Fruit fly (Drosophila melanogaster) whole organism, embryonic: ENCODE results near the gene CG7272.

Experiments used
- B-H1 ChIP-seq: fragments of 200-800 bp; sonication (Bioruptor generic); IDR thresholded peaks from 3 replicates; pipeline ENCODE4 v1.3.6; 2022; ENCODE audit warnings: missing biosample characterization, missing genetic modification characterization
- Bteb2 ChIP-seq: fragments of 200-800 bp; sonication (Bioruptor generic); optimal IDR thresholded peaks from 2 replicates; lab custom pipeline; 2016; ENCODE audit warnings: missing biosample characterization, missing genetic modification characterization
- CG11085 ChIP-seq: fragments of 200-800 bp; sonication (Bioruptor generic); IDR thresholded peaks from 2 replicates; pipeline ENCODE4 v1.3.6; 2022; ENCODE audit warnings: missing biosample characterization, missing genetic modification characterization
- CG11723 ChIP-seq: fragments of 200-800 bp; sonication (Bioruptor generic); optimal IDR thresholded peaks from 2 replicates; lab custom pipeline; 2017; ENCODE audit warnings: missing biosample characterization, mild to moderate bottlenecking, missing genetic modification characterization
- CG12104 ChIP-seq: fragments of 200-800 bp; sonication (Bioruptor generic); optimal IDR thresholded peaks from 3 replicates; lab custom pipeline; 2016; ENCODE audit warnings: missing biosample characterization, missing genetic modification characterization
- CG14860 ChIP-seq: fragments of 200-800 bp; sonication (Bioruptor generic); IDR thresholded peaks from 3 replicates; pipeline ENCODE4 v1.3.6; 2022; ENCODE audit warnings: missing biosample characterization, missing genetic modification characterization; ENCODE audit not compliant: partially characterized antibody
- CG17186 ChIP-seq: fragments of 200-800 bp; sonication (Bioruptor generic); optimal IDR thresholded peaks from 3 replicates; lab custom pipeline; 2017; ENCODE audit warnings: missing biosample characterization, missing genetic modification reagents, missing genetic modification characterization
- CG17612 ChIP-seq: fragments of 200-800 bp; sonication (Bioruptor generic); IDR thresholded peaks from 2 replicates; pipeline ENCODE4 v1.3.6; 2022; ENCODE audit warnings: missing biosample characterization, missing genetic modification characterization
- CG18764 ChIP-seq: fragments of 200-800 bp; sonication (Bioruptor generic); optimal IDR thresholded peaks from 3 replicates; lab custom pipeline; 2016; ENCODE audit warnings: missing biosample characterization, missing genetic modification characterization
- CG31365 ChIP-seq: fragments of 200-800 bp; sonication (Bioruptor generic); optimal IDR thresholded peaks from 2 replicates; lab custom pipeline; 2018; ENCODE audit warnings: missing biosample characterization, mild to moderate bottlenecking, missing genetic modification characterization
- CG31388 ChIP-seq: fragments of 200-800 bp; sonication (Bioruptor generic); optimal IDR thresholded peaks from 2 replicates; lab custom pipeline; 2016; ENCODE audit warnings: missing biosample characterization, missing genetic modification characterization
- CG32532 ChIP-seq: fragments of 200-800 bp; sonication (Bioruptor generic); IDR thresholded peaks from 2 replicates; pipeline ENCODE4 v1.3.6; 2022; ENCODE audit warnings: missing biosample characterization, missing genetic modification characterization
- CG3281 ChIP-seq: fragments of 200-800 bp; sonication (Bioruptor generic); optimal IDR thresholded peaks from 3 replicates; lab custom pipeline; 2017; ENCODE audit warnings: missing biosample characterization, mild to moderate bottlenecking, missing genetic modification characterization
- CG34422 ChIP-seq: fragments of 200-800 bp; sonication (Bioruptor generic); IDR thresholded peaks from 3 replicates; pipeline ENCODE4 v1.3.6; 2022; ENCODE audit warnings: missing biosample characterization, missing genetic modification characterization
- CG3995 ChIP-seq: fragments of 200-800 bp; sonication (Bioruptor generic); optimal IDR thresholded peaks from 3 replicates; lab custom pipeline; 2016; ENCODE audit warnings: missing biosample characterization, missing genetic modification characterization
- CG4707 ChIP-seq: fragments of 200-800 bp; sonication (Bioruptor generic); optimal IDR thresholded peaks from 2 replicates; lab custom pipeline; 2018; ENCODE audit warnings: missing biosample characterization, mild to moderate bottlenecking, missing genetic modification characterization, moderate library complexity
- CG4730 ChIP-seq: fragments of 200-800 bp; sonication (Bioruptor generic); IDR thresholded peaks from 2 replicates; pipeline ENCODE4 v1.3.6; 2022; ENCODE audit warnings: missing biosample characterization, missing genetic modification characterization
- CG5953 ChIP-seq: fragments of 200-800 bp; sonication (Bioruptor generic); IDR thresholded peaks from 2 replicates; pipeline ENCODE4 v1.3.6; 2022; ENCODE audit warnings: missing biosample characterization, missing genetic modification characterization
- CG6791 ChIP-seq: fragments of 200-800 bp; sonication (Bioruptor generic); IDR thresholded peaks from 3 replicates; pipeline ENCODE4 v1.3.6; 2022; ENCODE audit warnings: missing biosample characterization, missing genetic modification characterization; ENCODE audit not compliant: partially characterized antibody
- CG7928 ChIP-seq: fragments of 200-800 bp; sonication (Bioruptor generic); optimal IDR thresholded peaks from 2 replicates; lab custom pipeline; 2017; ENCODE audit warnings: missing biosample characterization, mild to moderate bottlenecking, missing genetic modification characterization
- CG8944 ChIP-seq: fragments of 200-800 bp; sonication (Bioruptor generic); optimal IDR thresholded peaks from 3 replicates; lab custom pipeline; 2016; ENCODE audit warnings: missing biosample characterization, missing genetic modification characterization
- CG9797 ChIP-seq: fragments of 200-800 bp; sonication (Bioruptor generic); optimal IDR thresholded peaks from 3 replicates; lab custom pipeline; 2018; ENCODE audit warnings: missing biosample characterization, mild to moderate bottlenecking, missing genetic modification characterization
- HLHmδ ChIP-seq: fragments of 200-800 bp; sonication (Bioruptor generic); optimal IDR thresholded peaks from 2 replicates; lab custom pipeline; 2018; ENCODE audit warnings: missing biosample characterization, mild to moderate bottlenecking, missing genetic modification characterization, moderate library complexity
- MESR4 ChIP-seq: fragments of 200-800 bp; sonication (Bioruptor generic); optimal IDR thresholded peaks from 2 replicates; lab custom pipeline; 2018; ENCODE audit warnings: missing biosample characterization, mild to moderate bottlenecking, missing genetic modification characterization, moderate library complexity
- Mad ChIP-seq: fragments of 200-800 bp; sonication (Bioruptor generic); optimal IDR thresholded peaks from 2 replicates; lab custom pipeline; 2016; ENCODE audit warnings: missing biosample characterization, missing genetic modification characterization
- NFAT ChIP-seq: fragments of 200-800 bp; sonication (Bioruptor generic); IDR thresholded peaks from 2 replicates; pipeline ENCODE4 v1.3.6; 2022; ENCODE audit warnings: missing biosample characterization, missing genetic modification characterization
- Ptx1 ChIP-seq: fragments of 200-800 bp; sonication (Bioruptor generic); IDR thresholded peaks from 2 replicates; pipeline ENCODE4 v1.3.6; 2022; ENCODE audit warnings: missing biosample characterization, missing genetic modification characterization
- Rfx ChIP-seq: fragments of 200-800 bp; sonication (Bioruptor generic); IDR thresholded peaks from 2 replicates; pipeline ENCODE4 v1.3.6; 2022; ENCODE audit warnings: missing biosample characterization, missing genetic modification characterization
- TFAM ChIP-seq: fragments of 200-800 bp; sonication (Bioruptor generic); optimal IDR thresholded peaks from 2 replicates; lab custom pipeline; 2017; ENCODE audit warnings: missing biosample characterization, missing genetic modification characterization, inconsistent platforms
- Xbp1 ChIP-seq: fragments of 200-800 bp; sonication (Bioruptor generic); optimal IDR thresholded peaks from 3 replicates; lab custom pipeline; 2016; ENCODE audit warnings: missing biosample characterization, mild to moderate bottlenecking, missing genetic modification characterization
- ara ChIP-seq: fragments of 200-800 bp; sonication (Bioruptor generic); IDR thresholded peaks from 2 replicates; pipeline ENCODE4 v1.3.6; 2022; ENCODE audit warnings: missing biosample characterization, missing genetic modification characterization
- br ChIP-seq: fragments of >200 bp; optimal IDR thresholded peaks from 2 replicates; lab custom pipeline; 2017
- croc ChIP-seq: fragments of 200-800 bp; sonication (Bioruptor generic); conservative IDR thresholded peaks from 3 replicates; pipeline ENCODE4 v1.3.6; 2022; ENCODE audit warnings: missing biosample characterization, missing genetic modification characterization
- dati ChIP-seq: fragments of 200-800 bp; sonication (Bioruptor generic); IDR thresholded peaks from 2 replicates; pipeline ENCODE4 v1.3.6; 2022; ENCODE audit warnings: missing biosample characterization, missing genetic modification characterization
- fd96Cb ChIP-seq: fragments of 200-800 bp; sonication (Bioruptor generic); optimal IDR thresholded peaks from 2 replicates; lab custom pipeline; 2018; ENCODE audit warnings: missing biosample characterization, mild to moderate bottlenecking, missing genetic modification characterization, moderate library complexity
- grn ChIP-seq: fragments of 200-800 bp; sonication (Bioruptor generic); optimal IDR thresholded peaks from 3 replicates; lab custom pipeline; 2017; ENCODE audit warnings: missing biosample characterization, missing genetic modification characterization
- ken ChIP-seq: fragments of 200-800 bp; sonication (Bioruptor generic); IDR thresholded peaks from 3 replicates; pipeline ENCODE4 v1.3.6; 2022; ENCODE audit warnings: missing biosample characterization, missing genetic modification characterization
- knrl ChIP-seq: fragments of 200-800 bp; sonication (Bioruptor generic); IDR thresholded peaks from 3 replicates; pipeline ENCODE4 v1.3.6; 2022; ENCODE audit warnings: missing biosample characterization, missing genetic modification characterization; ENCODE audit not compliant: partially characterized antibody
- lov ChIP-seq, 2 experiments: fragments of 200-800 bp in 1 of 2; fragments of >200 bp in 1 of 2; sonication (Bioruptor generic) in 1 of 2; IDR thresholded peaks in 1 of 2; optimal IDR thresholded peaks in 1 of 2; 2 replicates in 1 of 2; 3 replicates in 1 of 2; pipeline versions ENCODE4 v1.3.6 to Lab custom; 2017 to 2022; ENCODE audit warnings: missing biosample characterization in 1 of 2, missing genetic modification characterization in 1 of 2
- mld ChIP-seq: fragments of 200-800 bp; sonication (Bioruptor generic); IDR thresholded peaks from 3 replicates; pipeline ENCODE4 v1.3.6; 2022; ENCODE audit warnings: missing biosample characterization, missing genetic modification characterization; ENCODE audit not compliant: partially characterized antibody
- pb ChIP-seq: fragments of 200-800 bp; sonication (Bioruptor generic); optimal IDR thresholded peaks from 3 replicates; lab custom pipeline; 2016; ENCODE audit warnings: missing biosample characterization, missing genetic modification characterization
- pfk ChIP-seq: fragments of 200-800 bp; sonication (Bioruptor generic); optimal IDR thresholded peaks from 2 replicates; lab custom pipeline; 2018; ENCODE audit warnings: missing biosample characterization, mild to moderate bottlenecking, missing genetic modification characterization, moderate library complexity
- phol ChIP-seq: fragments of 200-800 bp; sonication (Bioruptor generic); optimal IDR thresholded peaks from 3 replicates; lab custom pipeline; 2018; ENCODE audit warnings: missing biosample characterization, mild to moderate bottlenecking, missing genetic modification characterization, moderate library complexity
- sima ChIP-seq: fragments of 200-800 bp; sonication (Bioruptor generic); optimal IDR thresholded peaks from 2 replicates; lab custom pipeline; 2016; ENCODE audit warnings: missing biosample characterization, missing genetic modification characterization
- stc ChIP-seq: fragments of 200-800 bp; sonication (Bioruptor generic); IDR thresholded peaks from 2 replicates; pipeline ENCODE4 v1.3.6; 2022; ENCODE audit warnings: missing biosample characterization, missing genetic modification characterization
- tap ChIP-seq: fragments of 200-800 bp; optimal IDR thresholded peaks from 3 replicates; lab custom pipeline; 2019; ENCODE audit warnings: missing biosample characterization, mild to moderate bottlenecking, missing genetic modification characterization, moderate library complexity
- tgo ChIP-seq: fragments of 200-800 bp; sonication (Bioruptor generic); IDR thresholded peaks from 3 replicates; pipeline ENCODE4 v1.3.6; 2022; ENCODE audit warnings: missing biosample characterization, missing genetic modification characterization
- unpg ChIP-seq: fragments of 200-800 bp; sonication (Bioruptor generic); optimal IDR thresholded peaks from 3 replicates; lab custom pipeline; 2018; ENCODE audit warnings: missing biosample characterization, mild to moderate bottlenecking, missing genetic modification characterization, moderate library complexity
- vvl ChIP-seq: fragments of 200-800 bp; sonication (Bioruptor generic); IDR thresholded peaks from 2 replicates; pipeline ENCODE4 v1.3.6; 2022; ENCODE audit warnings: missing biosample characterization, missing genetic modification characterization

The CG7272 gene

DNA sequence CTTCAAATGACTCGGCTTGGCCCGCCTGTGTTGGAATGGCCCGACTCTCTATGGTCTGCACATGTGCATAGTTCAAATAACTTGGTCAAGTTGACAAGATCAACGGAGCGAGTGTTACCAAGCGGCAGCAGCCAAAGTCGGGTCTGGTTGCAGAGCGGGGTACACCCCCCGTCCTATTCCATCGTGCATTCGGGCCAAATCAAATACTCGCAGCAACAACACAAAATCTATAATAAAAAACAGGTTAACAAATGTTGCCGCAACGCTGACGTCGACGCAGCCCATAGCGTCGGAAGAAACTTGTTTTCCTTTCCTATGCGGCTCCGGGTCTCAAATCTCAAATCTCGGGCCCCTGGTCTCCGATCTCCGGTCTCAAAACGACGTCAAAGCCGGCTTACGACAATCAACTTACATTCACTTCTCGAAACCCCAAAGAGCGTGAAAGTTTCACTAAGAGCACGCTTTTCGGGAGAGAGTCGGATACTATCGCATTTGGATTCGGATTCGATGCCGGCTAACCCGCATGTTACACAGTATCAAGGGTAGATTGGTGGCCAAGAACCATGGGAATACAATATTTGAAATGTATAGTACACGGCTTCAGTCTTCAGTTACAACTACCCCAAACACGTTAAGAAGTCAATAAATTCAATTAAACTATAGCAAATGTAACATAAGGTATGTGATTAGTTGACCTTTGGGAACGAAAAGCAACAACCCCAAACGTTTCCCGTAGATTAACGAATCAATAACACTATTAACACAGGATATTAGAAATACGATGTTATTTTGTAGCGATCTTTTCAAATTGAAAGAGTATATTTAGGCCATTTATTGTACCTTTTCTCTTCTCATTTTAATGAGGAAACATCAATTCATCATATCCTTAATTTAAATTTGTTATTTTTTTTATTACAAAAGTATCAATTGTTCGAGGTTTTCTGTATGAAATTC lies 33.8 kb downstream of the CG7272 start (continued):
- TF ChIP-seq CG32532 (GFP tag; lab: Robert Waterston, UW) = peak; percentile 35; the same call in 1 of the 2 replicates
- TF ChIP-seq ken (GFP tag; lab: Robert Waterston, UW) = 0 out of 3 replicates have a peak, but pooled peaks have one; percentile 38
- TF ChIP-seq CG3995 = no peak
- no peak for TF ChIP-seq MESR4 (GFP tag; lab: Kevin White, UChicago)
- peak; percentile 66 for TF ChIP-seq phol
- TF ChIP-seq CG17186 (GFP tag; lab: Kevin White, UChicago) = no peak
- peak; percentile 34 for TF ChIP-seq unpg (GFP tag; lab: Kevin White, UChicago)
- peak; percentile 35 for TF ChIP-seq Mad (GFP tag; lab: Kevin White, UChicago)
- TF ChIP-seq CG11085 (GFP tag; lab: Robert Waterston, UW) = no peak
- TF ChIP-seq CG31365 (tag; lab: Kevin White, UChicago) = no peak
- TF ChIP-seq CG5953 (GFP tag; lab: Robert Waterston, UW) = no peak
- TF ChIP-seq CG8944 (GFP tag; lab: Kevin White, UChicago) = peak; percentile 59
- no peak for TF ChIP-seq CG4730
- TF ChIP-seq vvl (GFP tag; lab: Robert Waterston, UW) = peak; percentile 11; the same call in 1 of the 2 replicates
- no peak for TF ChIP-seq mld (GFP tag; lab: Robert Waterston, UW)
- no peak for TF ChIP-seq stc
- TF ChIP-seq CG12104 (GFP tag; lab: Kevin White, UChicago) = peak; percentile 30
- TF ChIP-seq CG14860 (GFP tag; lab: Robert Waterston, UW) = no peak
- no peak for TF ChIP-seq NFAT (GFP tag; lab: Robert Waterston, UW)
- no peak for TF ChIP-seq lov (optimal IDR thresholded peaks at IDR 0.05; lab: Kevin White, UChicago)
- TF ChIP-seq lov (GFP tag; IDR thresholded peaks at IDR 0.05; lab: Robert Waterston, UW) = no peak
- no peak for TF ChIP-seq CG31388 (GFP tag; lab: Kevin White, UChicago)
- no peak for TF ChIP-seq CG17612
- TF ChIP-seq CG34422 (GFP tag; lab: Robert Waterston, UW) = peak; percentile 67
- peak; percentile 51 for TF ChIP-seq Bteb2 (GFP tag; lab: Kevin White, UChicago)
- peak; percentile 61 for TF ChIP-seq CG11723 (GFP tag; lab: Kevin White, UChicago)
- no peak for TF ChIP-seq sima (GFP tag; lab: Kevin White, UChicago)
- peak; percentile 72 for TF ChIP-seq Xbp1
- peak; percentile 56 for TF ChIP-seq CG3281 (GFP tag; lab: Kevin White, UChicago)
- TF ChIP-seq br = no peak
- TF ChIP-seq Rfx (GFP tag; lab: Robert Waterston, UW) = no peak; the same call in 1 of the 2 replicates
- TF ChIP-seq pfk = no peak
- no peak for TF ChIP-seq tgo (GFP tag; lab: Robert Waterston, UW)
- TF ChIP-seq CG9797 = no peak
- TF ChIP-seq HLHmδ (GFP tag; lab: Kevin White, UChicago) = peak; percentile 13
- TF ChIP-seq CG4707 = no peak
- no peak for TF ChIP-seq CG7928 (GFP tag; lab: Kevin White, UChicago)
- TF ChIP-seq CG18764 = no peak
- no peak for TF ChIP-seq TFAM
- peak; percentile 34; the same call in 1 of the 2 replicates for TF ChIP-seq Ptx1 (GFP tag; lab: Robert Waterston, UW)
- TF ChIP-seq knrl (GFP tag; lab: Robert Waterston, UW) = no peak
- TF ChIP-seq pb (GFP tag; lab: Kevin White, UChicago) = no peak
- TF ChIP-seq fd96Cb (tag; lab: Kevin White, UChicago) = peak; percentile 57
- TF ChIP-seq CG6791 (GFP tag; lab: Robert Waterston, UW) = no peak
- peak; percentile 36; the same call in 1 of the 2 replicates for TF ChIP-seq ara
- no peak for TF ChIP-seq dati (GFP tag; lab: Robert Waterston, UW)
- TF ChIP-seq tap = no peak
- no peak for TF ChIP-seq grn (GFP tag; lab: Kevin White, UChicago)
- TF ChIP-seq croc (GFP tag; lab: Robert Waterston, UW) = no peak
- no peak; the same call in 2 of the 3 replicates for TF ChIP-seq B-H1 (GFP tag; lab: Robert Waterston, UW)
